Fruit fly (Drosophila melanogaster) whole organism, embryonic: Measurements from ENCODE around the gene LIMK1.

ENCODE experiments used
- Adf1 ChIP-seq: fragments of 200-800 bp; sonication (Bioruptor generic); IDR thresholded peaks from 2 replicates; pipeline ENCODE4 v1.3.6; 2022; ENCODE audit warnings: missing biosample characterization, missing genetic modification characterization
- Blimp-1 ChIP-seq: fragments of 200-800 bp; sonication (Bioruptor generic); optimal IDR thresholded peaks from 3 replicates; lab custom pipeline; 2018; ENCODE audit warnings: missing biosample characterization, missing genetic modification characterization, mild to moderate bottlenecking, moderate library complexity, missing genetic modification reagents
- CG12942 ChIP-seq: fragments of 200-800 bp; sonication (Bioruptor generic); optimal IDR thresholded peaks from 3 replicates; lab custom pipeline; 2016; ENCODE audit warnings: missing biosample characterization, missing genetic modification characterization
- CG14441 ChIP-seq: fragments of 200-800 bp; sonication (Bioruptor generic); IDR thresholded peaks from 2 replicates; pipeline ENCODE4 v1.3.6; 2022; ENCODE audit warnings: missing biosample characterization, missing genetic modification characterization
- CG15514 ChIP-seq: fragments of 200-800 bp; sonication (Bioruptor generic); optimal IDR thresholded peaks from 3 replicates; lab custom pipeline; 2017; ENCODE audit warnings: missing biosample characterization, missing genetic modification characterization, mild to moderate bottlenecking, moderate library complexity, missing genetic modification reagents
- CG16813 ChIP-seq: fragments of 200-800 bp; sonication (Bioruptor generic); IDR thresholded peaks from 3 replicates; pipeline ENCODE4 v1.3.6; 2022; ENCODE audit warnings: missing biosample characterization, missing genetic modification characterization; ENCODE audit not compliant: partially characterized antibody
- CG17328 ChIP-seq: fragments of 200-800 bp; sonication (Bioruptor generic); IDR thresholded peaks from 2 replicates; pipeline ENCODE4 v1.3.6; 2022; ENCODE audit warnings: missing biosample characterization, missing genetic modification characterization
- CG17359 ChIP-seq: fragments of 200-800 bp; sonication (Bioruptor generic); optimal IDR thresholded peaks from 3 replicates; lab custom pipeline; 2018; ENCODE audit warnings: missing biosample characterization, mild to moderate bottlenecking, missing genetic modification characterization, moderate library complexity
- CG17385 ChIP-seq: fragments of 200-800 bp; sonication (Bioruptor generic); optimal IDR thresholded peaks from 3 replicates; lab custom pipeline; 2018; ENCODE audit warnings: missing biosample characterization, mild to moderate bottlenecking, missing genetic modification characterization
- CG17802 ChIP-seq: fragments of 200-800 bp; sonication (Bioruptor generic); optimal IDR thresholded peaks from 2 replicates; lab custom pipeline; 2018; ENCODE audit warnings: missing biosample characterization, mild to moderate bottlenecking, missing genetic modification characterization, moderate library complexity
- CG31441 ChIP-seq: fragments of 200-800 bp; sonication (Bioruptor generic); IDR thresholded peaks from 2 replicates; pipeline ENCODE4 v1.3.6; 2022; ENCODE audit warnings: missing biosample characterization, missing genetic modification characterization
- CG3847 ChIP-seq: fragments of 200-800 bp; sonication (Bioruptor generic); IDR thresholded peaks from 2 replicates; pipeline ENCODE4 v1.3.6; 2022; ENCODE audit warnings: missing biosample characterization, missing genetic modification characterization
- CG6765 ChIP-seq: fragments of 200-800 bp; sonication (Bioruptor generic); optimal IDR thresholded peaks from 3 replicates; lab custom pipeline; 2017; ENCODE audit warnings: missing biosample characterization, mild to moderate bottlenecking, missing genetic modification characterization
- CG7839 ChIP-seq: fragments of 200-800 bp; sonication (Bioruptor generic); optimal IDR thresholded peaks from 3 replicates; lab custom pipeline; 2018; ENCODE audit warnings: missing biosample characterization, mild to moderate bottlenecking, missing genetic modification characterization, moderate library complexity
- CG9932 ChIP-seq: fragments of 200-800 bp; sonication (Bioruptor generic); IDR thresholded peaks from 2 replicates; pipeline ENCODE4 v1.3.6; 2022; ENCODE audit warnings: missing biosample characterization, missing genetic modification characterization
- Dip3 ChIP-seq: fragments of 200-800 bp; sonication (Bioruptor generic); optimal IDR thresholded peaks from 3 replicates; lab custom pipeline; 2016; ENCODE audit warnings: missing biosample characterization, missing genetic modification characterization
- Doc3 ChIP-seq: fragments of 200-800 bp; sonication (Bioruptor generic); IDR thresholded peaks from 3 replicates; pipeline ENCODE4 v1.3.6; 2022; ENCODE audit warnings: missing biosample characterization, missing genetic modification characterization; ENCODE audit not compliant: partially characterized antibody
- Ets97D ChIP-seq: fragments of 200-800 bp; sonication (Bioruptor generic); optimal IDR thresholded peaks from 3 replicates; lab custom pipeline; 2016; ENCODE audit warnings: missing biosample characterization, missing genetic modification characterization
- HLH4C ChIP-seq: fragments of 200-800 bp; sonication (Bioruptor generic); IDR thresholded peaks from 3 replicates; pipeline ENCODE4 v1.3.6; 2022; ENCODE audit warnings: missing biosample characterization, missing genetic modification characterization; ENCODE audit not compliant: partially characterized antibody
- HmgZ ChIP-seq: fragments of 200-800 bp; sonication (Bioruptor generic); optimal IDR thresholded peaks from 2 replicates; lab custom pipeline; 2018; ENCODE audit warnings: missing biosample characterization, mild to moderate bottlenecking, missing genetic modification characterization
- Hmr ChIP-seq: fragments of 200-800 bp; sonication (Bioruptor generic); optimal IDR thresholded peaks from 3 replicates; lab custom pipeline; 2017; ENCODE audit warnings: mild to moderate bottlenecking, missing biosample characterization, missing genetic modification reagents, missing genetic modification characterization
- Lhr ChIP-seq: fragments of 200-800 bp; sonication (Bioruptor generic); optimal IDR thresholded peaks from 3 replicates; lab custom pipeline; 2017; ENCODE audit warnings: mild to moderate bottlenecking, missing biosample characterization, missing genetic modification reagents, missing genetic modification characterization
- Max ChIP-seq: fragments of 200-800 bp; sonication (Bioruptor generic); optimal IDR thresholded peaks from 2 replicates; lab custom pipeline; 2016; ENCODE audit warnings: missing biosample characterization, mild to moderate bottlenecking, missing genetic modification characterization
- Med ChIP-seq: fragments of 200-800 bp; sonication (Bioruptor generic); peaks from one replicate; lab custom pipeline; 2016; ENCODE audit warnings: missing biosample characterization, missing genetic modification characterization, mild to moderate bottlenecking, inconsistent platforms, moderate library complexity
- NK7.1 ChIP-seq: fragments of 200-800 bp; sonication (Bioruptor generic); optimal IDR thresholded peaks from 3 replicates; lab custom pipeline; 2016; ENCODE audit warnings: missing biosample characterization, missing genetic modification characterization
- Ravus ChIP-seq: fragments of 200-800 bp; sonication (Bioruptor generic); IDR thresholded peaks from 2 replicates; pipeline ENCODE4 v1.3.6; 2022; ENCODE audit warnings: missing biosample characterization, missing genetic modification characterization
- Rx ChIP-seq: fragments of 200-800 bp; sonication (Bioruptor generic); IDR thresholded peaks from 2 replicates; pipeline ENCODE4 v1.3.6; 2022; ENCODE audit warnings: missing biosample characterization, missing genetic modification characterization
- ab ChIP-seq: fragments of 200-800 bp; sonication (Bioruptor generic); optimal IDR thresholded peaks from 2 replicates; lab custom pipeline; 2016; ENCODE audit warnings: missing biosample characterization, missing genetic modification characterization
- aop ChIP-seq: fragments of 200-800 bp; sonication (Bioruptor generic); IDR thresholded peaks from 2 replicates; pipeline ENCODE4 v1.3.6; 2022; ENCODE audit warnings: missing biosample characterization, missing genetic modification characterization
- cg ChIP-seq: fragments of 200-800 bp; sonication (Bioruptor generic); optimal IDR thresholded peaks from 3 replicates; lab custom pipeline; 2019; ENCODE audit warnings: missing biosample characterization, mild to moderate bottlenecking, missing genetic modification characterization, moderate library complexity
- crp ChIP-seq, 2 experiments: fragments of 200-800 bp; sonication (Bioruptor generic); optimal IDR thresholded peaks; 2 replicates in 1 of 2; 3 replicates in 1 of 2; lab custom pipeline; 2017; ENCODE audit warnings: missing biosample characterization in 2 of 2, missing genetic modification characterization in 2 of 2, mild to moderate bottlenecking in 1 of 2, moderate library complexity in 1 of 2
- disco-r ChIP-seq: fragments of 200-800 bp; sonication (Bioruptor generic); optimal IDR thresholded peaks from 2 replicates; lab custom pipeline; 2016; ENCODE audit warnings: missing biosample characterization, missing genetic modification characterization
- ftz-f1 ChIP-seq: fragments of 200-800 bp; sonication (Bioruptor generic); optimal IDR thresholded peaks from 2 replicates; lab custom pipeline; 2016; ENCODE audit warnings: missing biosample characterization, missing genetic modification characterization
- gce ChIP-seq: fragments of 200-800 bp; sonication (Bioruptor generic); IDR thresholded peaks from 3 replicates; pipeline ENCODE4 v1.3.6; 2022; ENCODE audit warnings: missing biosample characterization, missing genetic modification characterization
- gem ChIP-seq: fragments of 200-800 bp; sonication (Bioruptor generic); optimal IDR thresholded peaks from 2 replicates; lab custom pipeline; 2019; ENCODE audit warnings: missing biosample characterization, mild to moderate bottlenecking, missing genetic modification characterization, moderate library complexity
- lab ChIP-seq: fragments of 200-800 bp; sonication (Bioruptor generic); optimal IDR thresholded peaks from 3 replicates; lab custom pipeline; 2017; ENCODE audit warnings: missing biosample characterization, missing genetic modification characterization, mild to moderate bottlenecking, moderate library complexity, missing genetic modification reagents
- lbe ChIP-seq: fragments of 200-800 bp; sonication (Bioruptor generic); optimal IDR thresholded peaks from 2 replicates; lab custom pipeline; 2016; ENCODE audit warnings: missing biosample characterization, mild to moderate bottlenecking, missing genetic modification characterization
- mld ChIP-seq: fragments of 200-800 bp; sonication (Bioruptor generic); IDR thresholded peaks from 3 replicates; pipeline ENCODE4 v1.3.6; 2022; ENCODE audit warnings: missing biosample characterization, missing genetic modification characterization; ENCODE audit not compliant: partially characterized antibody
- nerfin-1 ChIP-seq: fragments of 200-800 bp; sonication (Bioruptor generic); optimal IDR thresholded peaks from 3 replicates; lab custom pipeline; 2019; ENCODE audit warnings: missing biosample characterization, mild to moderate bottlenecking, missing genetic modification characterization, moderate library complexity
- prd ChIP-seq, 3 experiments: fragments of >200 bp in 2 of 3; fragments of 200-800 bp in 1 of 3; sonication (Bioruptor generic) in 1 of 3; optimal IDR thresholded peaks in 2 of 3; IDR thresholded peaks in 1 of 3; 2 replicates in 2 of 3; 3 replicates in 1 of 3; pipeline versions ENCODE4 v1.3.6 to Lab custom; 2017 to 2022; ENCODE audit warnings: missing biosample characterization in 1 of 3, missing genetic modification characterization in 1 of 3
- rib ChIP-seq: fragments of 200-800 bp; sonication (Bioruptor generic); IDR thresholded peaks from 2 replicates; pipeline ENCODE4 v1.3.6; 2022; ENCODE audit warnings: missing biosample characterization, missing genetic modification characterization
- row ChIP-seq: fragments of 200-800 bp; sonication (Bioruptor generic); IDR thresholded peaks from 3 replicates; pipeline ENCODE4 v1.3.6; 2022; ENCODE audit warnings: missing biosample characterization, missing genetic modification characterization
- ssp ChIP-seq: fragments of 200-800 bp; sonication (Bioruptor generic); IDR thresholded peaks from 2 replicates; pipeline ENCODE4 v1.3.6; 2022; ENCODE audit warnings: missing biosample characterization, missing genetic modification characterization
- tap ChIP-seq: fragments of 200-800 bp; optimal IDR thresholded peaks from 3 replicates; lab custom pipeline; 2019; ENCODE audit warnings: missing biosample characterization, mild to moderate bottlenecking, missing genetic modification characterization, moderate library complexity
- tll ChIP-seq, 2 experiments: fragments of 200-800 bp in 1 of 2; fragments of >200 bp in 1 of 2; sonication (Bioruptor generic) in 1 of 2; optimal IDR thresholded peaks; 2 replicates each; lab custom pipeline; 2017 to 2019; ENCODE audit warnings: missing biosample characterization in 2 of 2, missing genetic modification characterization in 2 of 2, mild to moderate bottlenecking in 1 of 2, moderate library complexity in 1 of 2
- tna ChIP-seq: fragments of 200-800 bp; sonication (Bioruptor generic); IDR thresholded peaks from 2 replicates; pipeline ENCODE4 v1.3.6; 2022; ENCODE audit warnings: missing biosample characterization, missing genetic modification characterization; ENCODE audit not compliant: partially characterized antibody
- tx ChIP-seq: fragments of 200-800 bp; sonication (Bioruptor generic); optimal IDR thresholded peaks from 2 replicates; lab custom pipeline; 2016; ENCODE audit warnings: missing biosample characterization, missing genetic modification characterization
- usp ChIP-seq: fragments of >200 bp; optimal IDR thresholded peaks from 2 replicates; lab custom pipeline; 2017; ENCODE audit warnings: missing biosample characterization, missing genetic modification characterization
- yki ChIP-seq: fragments of >200 bp; optimal IDR thresholded peaks from 3 replicates; lab custom pipeline; 2018

The LIMK1 gene

dm6 chrX:12575827-12576408, 16.1 kb downstream of the LIMK1 start (continued):
- TF ChIP-seq CG7839 (tag; lab: Kevin White, UChicago) (peak; percentile 75), CG17328 (GFP tag; lab: Robert Waterston, UW) (peak; percentile 61), Adf1 (GFP tag; lab: Robert Waterston, UW) (no peak), ab (GFP tag; lab: Kevin White, UChicago) (no peak), CG17385 (GFP tag; lab: Kevin White, UChicago) (peak; percentile 12), Dip3 (GFP tag; lab: Kevin White, UChicago) (no peak), Doc3 (GFP tag; lab: Robert Waterston, UW) (no peak), crp (GFP tag; optimal IDR thresholded peaks at IDR 0.05; lab: Kevin White, UChicago) (no peak), Ravus (GFP tag; lab: Robert Waterston, UW) (no peak), CG6765 (GFP tag; lab: Kevin White, UChicago) (no peak), Ets97D (GFP tag; lab: Kevin White, UChicago) (no peak), aop (0 out of 2 replicates have a peak, but pooled peaks have one; percentile 7), Rx (GFP tag; lab: Robert Waterston, UW) (0 out of 2 replicates have a peak, but pooled peaks have one; percentile 22), HmgZ (no peak), usp (GFP tag; lab: Kevin White, UChicago) (no peak), Med (GFP tag; lab: Kevin White, UChicago) (peak; percentile 76), gce (GFP tag; lab: Robert Waterston, UW) (0 out of 3 replicates have a peak, but pooled peaks have one; percentile 32), tap (no peak), CG12942 (GFP tag; lab: Kevin White, UChicago) (peak; percentile 40), mld (GFP tag; lab: Robert Waterston, UW) (no peak), Lhr (GFP tag; lab: Kevin White, UChicago) (peak; percentile 44), lab (no peak), CG14441 (GFP tag; lab: Robert Waterston, UW) (0 out of 2 replicates have a peak, but pooled peaks have one; percentile 6), CG3847 (GFP tag; lab: Robert Waterston, UW) (no peak), CG17802 (tag; lab: Kevin White, UChicago) (no peak), CG17359 (tag; lab: Kevin White, UChicago) (peak; percentile 57), row (GFP tag; lab: Robert Waterston, UW) (peak; percentile 60), disco-r (GFP tag; lab: Kevin White, UChicago) (peak; percentile 17), Hmr (GFP tag; lab: Kevin White, UChicago) (no peak), CG9932 (no peak), lbe (GFP tag; lab: Kevin White, UChicago) (peak; percentile 64), ftz-f1 (GFP tag; lab: Kevin White, UChicago) (no peak), ssp (GFP tag; lab: Robert Waterston, UW) (0 out of 2 replicates have a peak, but pooled peaks have one; percentile 19), nerfin-1 (peak; percentile 67), CG31441 (GFP tag; lab: Robert Waterston, UW) (peak; percentile 88), tx (GFP tag; lab: Kevin White, UChicago) (no peak), gem (tag; lab: Kevin White, UChicago) (peak; percentile 86), tna (no peak), CG15514 (GFP tag; lab: Kevin White, UChicago) (no peak), tll (GFP tag; optimal IDR thresholded peaks at IDR 0.05; lab: Kevin White, UChicago) (no peak), NK7.1 (GFP tag; lab: Kevin White, UChicago) (no peak), CG16813 (no peak), HLH4C (no peak), yki (lab: Kevin White, UChicago) (no peak), cg (peak; percentile 31), Blimp-1 (GFP tag; lab: Kevin White, UChicago) (peak; percentile 81), rib (GFP tag; lab: Robert Waterston, UW) (peak; percentile 71), prd (optimal IDR thresholded peaks at IDR 0.05; lab: Kevin White, UChicago) (no peak), prd (GFP tag; IDR thresholded peaks at IDR 0.05; lab: Robert Waterston, UW) (peak; percentile 64; the same call in 2 of the 3 replicates), Max (peak; percentile 63)
